Fruit fly (Drosophila melanogaster) whole organism, prepupa: ENCODE data around the gene CG43181.

ENCODE experiments used
- Blimp-1 ChIP-seq: fragments of 200-800 bp; sonication (Bioruptor generic); optimal IDR thresholded peaks from 3 replicates; lab custom pipeline; 2017; ENCODE audit warnings: missing biosample characterization, missing genetic modification characterization, mild to moderate bottlenecking, moderate library complexity, missing genetic modification reagents
- CG10631 ChIP-seq: fragments of 200-800 bp; sonication (Bioruptor generic); optimal IDR thresholded peaks from 2 replicates; lab custom pipeline; 2016; ENCODE audit warnings: missing biosample characterization, missing genetic modification characterization
- CG11294 ChIP-seq: fragments of 200-800 bp; sonication (Bioruptor generic); IDR thresholded peaks from 2 replicates; pipeline ENCODE4 v1.3.6; 2022; ENCODE audit warnings: missing biosample characterization, missing genetic modification characterization
- CG11902 ChIP-seq: fragments of 200-800 bp; sonication (Bioruptor generic); optimal IDR thresholded peaks from 3 replicates; lab custom pipeline; 2016; ENCODE audit warnings: missing biosample characterization, missing genetic modification characterization
- CG16779 ChIP-seq: fragments of 200-800 bp; sonication (Bioruptor generic); optimal IDR thresholded peaks from 3 replicates; lab custom pipeline; 2017; ENCODE audit warnings: missing biosample characterization, mild to moderate bottlenecking, missing genetic modification characterization
- CG3032 ChIP-seq: fragments of 200-800 bp; optimal IDR thresholded peaks from 2 replicates; lab custom pipeline; 2019; ENCODE audit warnings: missing biosample characterization, mild to moderate bottlenecking, missing genetic modification characterization, moderate library complexity
- CG31627 ChIP-seq: fragments of 200-800 bp; sonication (Bioruptor generic); optimal IDR thresholded peaks from 3 replicates; lab custom pipeline; 2016; ENCODE audit warnings: missing biosample characterization, missing genetic modification characterization
- CG32006 ChIP-seq: fragments of 200-800 bp; sonication (Bioruptor generic); optimal IDR thresholded peaks from 3 replicates; lab custom pipeline; 2017; ENCODE audit warnings: missing biosample characterization, mild to moderate bottlenecking, missing genetic modification characterization
- CG3919 ChIP-seq: fragments of 200-800 bp; sonication (Bioruptor generic); optimal IDR thresholded peaks from 3 replicates; lab custom pipeline; 2016; ENCODE audit warnings: missing biosample characterization, missing genetic modification characterization
- CG4318 ChIP-seq: fragments of 200-800 bp; sonication (Bioruptor generic); optimal IDR thresholded peaks from 3 replicates; lab custom pipeline; 2017; ENCODE audit warnings: missing biosample characterization, mild to moderate bottlenecking, missing genetic modification characterization
- CG6163 ChIP-seq: fragments of 200-800 bp; sonication (Bioruptor generic); IDR thresholded peaks from 3 replicates; pipeline ENCODE4 v1.3.6; 2022; ENCODE audit warnings: missing biosample characterization, missing genetic modification characterization
- CG6276 ChIP-seq: fragments of 200-800 bp; sonication (Bioruptor generic); optimal IDR thresholded peaks from 2 replicates; lab custom pipeline; 2017; ENCODE audit warnings: missing biosample characterization, mild to moderate bottlenecking, missing genetic modification characterization
- CG6808 ChIP-seq: fragments of 200-800 bp; sonication (Bioruptor generic); optimal IDR thresholded peaks from 3 replicates; lab custom pipeline; 2017; ENCODE audit warnings: missing biosample characterization, missing genetic modification characterization, mild to moderate bottlenecking, moderate library complexity, missing genetic modification reagents
- CG7368 ChIP-seq: fragments of 200-800 bp; sonication (Bioruptor generic); optimal IDR thresholded peaks from 3 replicates; lab custom pipeline; 2016; ENCODE audit warnings: missing biosample characterization, missing genetic modification characterization
- CG9139 ChIP-seq: fragments of 200-800 bp; sonication (Bioruptor generic); optimal IDR thresholded peaks from 3 replicates; lab custom pipeline; 2017; ENCODE audit warnings: missing biosample characterization, mild to moderate bottlenecking, missing genetic modification characterization
- Eip78C ChIP-seq: fragments of 200-800 bp; sonication (Bioruptor generic); peaks from one replicate; lab custom pipeline; 2016; ENCODE audit warnings: missing biosample characterization, missing genetic modification characterization
- Eip93F ChIP-seq: fragments of 200-800 bp; sonication (Bioruptor generic); optimal IDR thresholded peaks from 2 replicates; lab custom pipeline; 2016; ENCODE audit warnings: missing biosample characterization, mild to moderate bottlenecking, missing genetic modification characterization
- Hr4 ChIP-seq: fragments of 200-800 bp; sonication (Bioruptor generic); optimal IDR thresholded peaks from 3 replicates; lab custom pipeline; 2016; ENCODE audit warnings: missing biosample characterization, missing genetic modification characterization
- Smox ChIP-seq: fragments of 200-800 bp; sonication (Bioruptor generic); optimal IDR thresholded peaks from 3 replicates; lab custom pipeline; 2016; ENCODE audit warnings: missing biosample characterization, missing genetic modification characterization
- Sox15 ChIP-seq: fragments of 200-800 bp; sonication (Bioruptor generic); optimal IDR thresholded peaks from 3 replicates; lab custom pipeline; 2016; ENCODE audit warnings: missing biosample characterization, missing genetic modification characterization
- cyc ChIP-seq: fragments of 200-800 bp; sonication (Bioruptor generic); optimal IDR thresholded peaks from 3 replicates; lab custom pipeline; 2016; ENCODE audit warnings: missing biosample characterization, missing genetic modification characterization
- dac ChIP-seq: fragments of 200-800 bp; sonication (Bioruptor generic); optimal IDR thresholded peaks from 2 replicates; lab custom pipeline; 2017; ENCODE audit warnings: missing biosample characterization, mild to moderate bottlenecking, missing genetic modification characterization
- eg ChIP-seq: fragments of 200-800 bp; sonication (Bioruptor generic); IDR thresholded peaks from 3 replicates; pipeline ENCODE4 v1.3.6; 2022; ENCODE audit warnings: missing biosample characterization, missing genetic modification characterization
- esn ChIP-seq: fragments of 200-800 bp; sonication (Bioruptor generic); optimal IDR thresholded peaks from 2 replicates; lab custom pipeline; 2016; ENCODE audit warnings: missing biosample characterization, mild to moderate bottlenecking, missing genetic modification characterization, moderate library complexity
- fd59A ChIP-seq: fragments of 200-800 bp; sonication (Bioruptor generic); optimal IDR thresholded peaks from 2 replicates; lab custom pipeline; 2017; ENCODE audit warnings: missing biosample characterization, mild to moderate bottlenecking, missing genetic modification characterization, missing genetic modification reagents
- fkh ChIP-seq: fragments of 200-800 bp; sonication (Bioruptor generic); optimal IDR thresholded peaks from 3 replicates; lab custom pipeline; 2017; ENCODE audit warnings: missing biosample characterization, mild to moderate bottlenecking, missing genetic modification characterization, moderate library complexity
- lz ChIP-seq: fragments of 200-800 bp; sonication (Bioruptor generic); optimal IDR thresholded peaks from 3 replicates; lab custom pipeline; 2016; ENCODE audit warnings: missing biosample characterization, missing genetic modification characterization
- salr ChIP-seq, 2 experiments: fragments of 200-800 bp; sonication (Bioruptor generic); optimal IDR thresholded peaks; 3 replicates each; lab custom pipeline; 2016 to 2018; ENCODE audit warnings: missing biosample characterization in 2 of 2, missing genetic modification characterization in 2 of 2, mild to moderate bottlenecking in 1 of 2
- spab ChIP-seq: fragments of 200-800 bp; sonication (Bioruptor generic); optimal IDR thresholded peaks from 2 replicates; lab custom pipeline; 2017; ENCODE audit warnings: missing biosample characterization, mild to moderate bottlenecking, missing genetic modification characterization, missing genetic modification reagents
- ss ChIP-seq, 2 experiments: fragments of 200-800 bp; sonication (Bioruptor generic); optimal IDR thresholded peaks; 2 replicates in 1 of 2; 3 replicates in 1 of 2; lab custom pipeline; 2017 to 2018; ENCODE audit warnings: mild to moderate bottlenecking in 2 of 2, missing biosample characterization in 2 of 2, missing genetic modification characterization in 2 of 2, moderate library complexity in 1 of 2
- svp ChIP-seq: fragments of 200-800 bp; sonication (Bioruptor generic); peaks from one replicate; lab custom pipeline; 2016; ENCODE audit warnings: missing biosample characterization, missing genetic modification characterization
- topi ChIP-seq: fragments of 200-800 bp; sonication (Bioruptor generic); optimal IDR thresholded peaks from 3 replicates; lab custom pipeline; 2016; ENCODE audit warnings: missing biosample characterization, missing genetic modification characterization

Gene CG43181

dm6 chrX:392979-393378 is 42.6 kb downstream of the CG43181 start:
- no peak for TF ChIP-seq CG11294 (GFP tag; lab: Robert Waterston, UW)
- no peak for TF ChIP-seq fkh (GFP tag; lab: Kevin White, UChicago)
- TF ChIP-seq CG6808 (GFP tag; lab: Kevin White, UChicago), result no peak
- no peak for TF ChIP-seq eg (GFP tag; lab: Robert Waterston, UW)
- no peak for TF ChIP-seq topi (GFP tag; lab: Kevin White, UChicago)
- no peak for TF ChIP-seq CG6163 (GFP tag; lab: Robert Waterston, UW)
- no peak for TF ChIP-seq CG3919 (GFP tag; lab: Kevin White, UChicago)
- TF ChIP-seq CG32006 (GFP tag; lab: Kevin White, UChicago), result no peak
- no peak for TF ChIP-seq CG10631 (GFP tag; lab: Kevin White, UChicago)
- TF ChIP-seq Eip93F, result no peak
- no peak for TF ChIP-seq Blimp-1 (GFP tag; lab: Kevin White, UChicago)
- TF ChIP-seq CG6276, result no peak
- TF ChIP-seq spab (GFP tag; lab: Kevin White, UChicago), result no peak
- no peak for TF ChIP-seq salr (GFP tag; optimal IDR thresholded peaks at IDR 0.05; lab: Kevin White, UChicago)
- no peak for TF ChIP-seq CG11902 (GFP tag; lab: Kevin White, UChicago)
- TF ChIP-seq esn (GFP tag; lab: Kevin White, UChicago), result no peak
- no peak for TF ChIP-seq CG4318 (GFP tag; lab: Kevin White, UChicago)

dm6 chrX:395746-396145 is 45.4 kb downstream of the CG43181 start, which contains the start of gene sc:
sc (plus strand) TSS chrX:396060.
- TF ChIP-seq fd59A (no peak), svp (no peak), CG6276 (no peak), CG3919 (GFP tag; lab: Kevin White, UChicago) (peak; percentile 9), CG32006 (GFP tag; lab: Kevin White, UChicago) (no peak), CG7368 (no peak), Eip78C (peak; percentile 63), dac (GFP tag; lab: Kevin White, UChicago) (no peak), ss (GFP tag; optimal IDR thresholded peaks at IDR 0.05; lab: Kevin White, UChicago) (peak in 1 of 2 experiments; percentile 49), Sox15 (no peak)

dm6 chrX:399732-400131 is 49.4 kb downstream of the CG43181 start:
- TF ChIP-seq fd59A, result no peak
- no peak for TF ChIP-seq ss (GFP tag; optimal IDR thresholded peaks at IDR 0.05; lab: Kevin White, UChicago)
- TF ChIP-seq lz (GFP tag; lab: Kevin White, UChicago), result no peak
- TF ChIP-seq CG10631 (GFP tag; lab: Kevin White, UChicago), result no peak
- no peak for TF ChIP-seq Smox (GFP tag; lab: Kevin White, UChicago)
- no peak for TF ChIP-seq cyc (GFP tag; lab: Kevin White, UChicago)
- TF ChIP-seq CG16779 (tag; lab: Kevin White, UChicago), result no peak
- no peak for TF ChIP-seq CG9139 (GFP tag; lab: Kevin White, UChicago)
- TF ChIP-seq CG11294 (GFP tag; lab: Robert Waterston, UW), result no peak
- TF ChIP-seq Hr4, result no peak
- no peak for TF ChIP-seq Sox15
- TF ChIP-seq CG31627, result no peak
- no peak for TF ChIP-seq CG3032
- no peak for TF ChIP-seq topi (GFP tag; lab: Kevin White, UChicago)
